Fruit fly (Drosophila melanogaster): Measurements from ENCODE around the gene CG15011.

dm6 chr3L:4261177-4261576 lies 2.2 kb upstream of the CG15011 start:
- TF ChIP-seq CTCF (optimal IDR thresholded peaks at IDR 0.05) (no peak), CG8478 (optimal IDR thresholded peaks at IDR 0.05) (no peak)

All from S2 (cell line).